Fruit fly (Drosophila melanogaster) whole organism, embryonic: ENCODE measurements around the gene veli.

ENCODE experiments used
- Ada2b ChIP-seq: fragments of 200-800 bp; sonication (Bioruptor generic); IDR thresholded peaks from 2 replicates; pipeline ENCODE4 v1.3.6; 2022; ENCODE audit warnings: missing biosample characterization, missing genetic modification characterization
- Atf6 ChIP-seq: fragments of 200-800 bp; sonication (Bioruptor generic); IDR thresholded peaks from 2 replicates; pipeline ENCODE4 v1.3.6; 2022; ENCODE audit warnings: missing biosample characterization, missing genetic modification characterization
- CG11247 ChIP-seq: fragments of 200-800 bp; sonication (Bioruptor generic); IDR thresholded peaks from 2 replicates; pipeline ENCODE4 v1.3.6; 2022; ENCODE audit warnings: missing biosample characterization, missing genetic modification characterization
- CG13775 ChIP-seq: fragments of 200-800 bp; sonication (Bioruptor generic); optimal IDR thresholded peaks from 3 replicates; lab custom pipeline; 2017; ENCODE audit warnings: missing biosample characterization, mild to moderate bottlenecking, missing genetic modification characterization
- CG14860 ChIP-seq: fragments of 200-800 bp; sonication (Bioruptor generic); IDR thresholded peaks from 3 replicates; pipeline ENCODE4 v1.3.6; 2022; ENCODE audit warnings: missing biosample characterization, missing genetic modification characterization; ENCODE audit not compliant: partially characterized antibody
- CG15073 ChIP-seq: fragments of 200-800 bp; sonication (Bioruptor generic); optimal IDR thresholded peaks from 2 replicates; lab custom pipeline; 2016; ENCODE audit warnings: missing biosample characterization, missing genetic modification characterization
- CG15514 ChIP-seq: fragments of 200-800 bp; sonication (Bioruptor generic); optimal IDR thresholded peaks from 3 replicates; lab custom pipeline; 2017; ENCODE audit warnings: missing biosample characterization, missing genetic modification characterization, mild to moderate bottlenecking, moderate library complexity, missing genetic modification reagents
- CG15601 ChIP-seq: fragments of 200-800 bp; sonication (Bioruptor generic); optimal IDR thresholded peaks from 3 replicates; lab custom pipeline; 2019; ENCODE audit warnings: missing biosample characterization, mild to moderate bottlenecking, missing genetic modification characterization, moderate library complexity
- CG17328 ChIP-seq: fragments of 200-800 bp; sonication (Bioruptor generic); IDR thresholded peaks from 2 replicates; pipeline ENCODE4 v1.3.6; 2022; ENCODE audit warnings: missing biosample characterization, missing genetic modification characterization
- CG17361 ChIP-seq: fragments of 200-800 bp; sonication (Bioruptor generic); IDR thresholded peaks from 3 replicates; pipeline ENCODE4 v1.3.6; 2022; ENCODE audit warnings: missing biosample characterization, missing genetic modification characterization
- CG18011 ChIP-seq: fragments of 200-800 bp; sonication (Bioruptor generic); optimal IDR thresholded peaks from 2 replicates; lab custom pipeline; 2017; ENCODE audit warnings: missing biosample characterization, missing genetic modification characterization, mild to moderate bottlenecking, moderate library complexity, missing genotype
- CG18599 ChIP-seq: fragments of 200-800 bp; sonication (Bioruptor generic); optimal IDR thresholded peaks from 3 replicates; lab custom pipeline; 2017; ENCODE audit warnings: missing biosample characterization, missing genetic modification characterization, mild to moderate bottlenecking, moderate library complexity, missing genetic modification reagents
- CG30020 ChIP-seq: fragments of 200-800 bp; optimal IDR thresholded peaks from 2 replicates; lab custom pipeline; 2019; ENCODE audit warnings: missing biosample characterization, mild to moderate bottlenecking, missing genetic modification characterization, moderate library complexity
- CG3065 ChIP-seq: fragments of 200-800 bp; sonication (Bioruptor generic); optimal IDR thresholded peaks from 2 replicates; lab custom pipeline; 2016; ENCODE audit warnings: missing biosample characterization, missing genetic modification characterization
- CG31365 ChIP-seq: fragments of 200-800 bp; sonication (Bioruptor generic); optimal IDR thresholded peaks from 2 replicates; lab custom pipeline; 2018; ENCODE audit warnings: missing biosample characterization, mild to moderate bottlenecking, missing genetic modification characterization
- CG33213 ChIP-seq: fragments of 200-800 bp; sonication (Bioruptor generic); optimal IDR thresholded peaks from 3 replicates; lab custom pipeline; 2016; ENCODE audit warnings: missing biosample characterization, missing genetic modification characterization
- CG34376 ChIP-seq: fragments of 200-800 bp; sonication (Bioruptor generic); optimal IDR thresholded peaks from 2 replicates; lab custom pipeline; 2018; ENCODE audit warnings: missing biosample characterization, mild to moderate bottlenecking, missing genetic modification characterization
- CG3995 ChIP-seq: fragments of 200-800 bp; sonication (Bioruptor generic); optimal IDR thresholded peaks from 3 replicates; lab custom pipeline; 2016; ENCODE audit warnings: missing biosample characterization, missing genetic modification characterization
- CG43689 ChIP-seq: fragments of 200-800 bp; sonication (Bioruptor generic); IDR thresholded peaks from 2 replicates; pipeline ENCODE4 v1.3.6; 2022; ENCODE audit warnings: missing biosample characterization, missing genetic modification characterization
- CG4854 ChIP-seq: fragments of 200-800 bp; sonication (Bioruptor generic); optimal IDR thresholded peaks from 2 replicates; lab custom pipeline; 2016; ENCODE audit warnings: missing biosample characterization, missing genetic modification characterization, inconsistent platforms
- CG7839 ChIP-seq: fragments of 200-800 bp; sonication (Bioruptor generic); optimal IDR thresholded peaks from 3 replicates; lab custom pipeline; 2018; ENCODE audit warnings: missing biosample characterization, mild to moderate bottlenecking, missing genetic modification characterization, moderate library complexity
- CG9797 ChIP-seq: fragments of 200-800 bp; sonication (Bioruptor generic); optimal IDR thresholded peaks from 3 replicates; lab custom pipeline; 2018; ENCODE audit warnings: missing biosample characterization, mild to moderate bottlenecking, missing genetic modification characterization
- CoRest ChIP-seq: fragments of 200-800 bp; sonication (Bioruptor generic); optimal IDR thresholded peaks from 3 replicates; lab custom pipeline; 2018; ENCODE audit warnings: missing biosample characterization, mild to moderate bottlenecking, missing genetic modification characterization, moderate library complexity
- Dek ChIP-seq: fragments of 200-800 bp; sonication (Bioruptor generic); optimal IDR thresholded peaks from 3 replicates; lab custom pipeline; 2019; ENCODE audit warnings: missing biosample characterization, mild to moderate bottlenecking, missing genetic modification characterization, moderate library complexity
- Dfd ChIP-seq, 2 experiments: fragments of >200 bp; optimal IDR thresholded peaks; 2 replicates each; lab custom pipeline; 2017; ENCODE audit warnings: missing biosample characterization in 2 of 2, missing genetic modification characterization in 2 of 2
- Eip74EF ChIP-seq, 2 experiments: fragments of 200-800 bp in 1 of 2; fragments of >200 bp in 1 of 2; sonication (Bioruptor generic) in 1 of 2; optimal IDR thresholded peaks; 2 replicates each; lab custom pipeline; 2017 to 2019; ENCODE audit warnings: missing biosample characterization in 2 of 2, missing genetic modification characterization in 2 of 2, mild to moderate bottlenecking in 1 of 2, moderate library complexity in 1 of 2
- HmgD ChIP-seq: fragments of 200-800 bp; sonication (Bioruptor generic); optimal IDR thresholded peaks from 3 replicates; lab custom pipeline; 2016; ENCODE audit warnings: missing biosample characterization, missing genetic modification characterization
- Hr39 ChIP-seq: fragments of >200 bp; optimal IDR thresholded peaks from 2 replicates; lab custom pipeline; 2017
- MESR4 ChIP-seq: fragments of 200-800 bp; sonication (Bioruptor generic); optimal IDR thresholded peaks from 2 replicates; lab custom pipeline; 2018; ENCODE audit warnings: missing biosample characterization, mild to moderate bottlenecking, missing genetic modification characterization, moderate library complexity
- Myb ChIP-seq: fragments of 200-800 bp; sonication (Bioruptor generic); optimal IDR thresholded peaks from 2 replicates; lab custom pipeline; 2016; ENCODE audit warnings: missing biosample characterization, missing genetic modification characterization
- Nf-YB ChIP-seq: fragments of 200-800 bp; sonication (Bioruptor generic); optimal IDR thresholded peaks from 3 replicates; lab custom pipeline; 2019; ENCODE audit warnings: missing biosample characterization, mild to moderate bottlenecking, missing genetic modification characterization, moderate library complexity
- Rx ChIP-seq: fragments of 200-800 bp; sonication (Bioruptor generic); IDR thresholded peaks from 2 replicates; pipeline ENCODE4 v1.3.6; 2022; ENCODE audit warnings: missing biosample characterization, missing genetic modification characterization
- Sin3A ChIP-seq: fragments of >200 bp; optimal IDR thresholded peaks from 2 replicates; lab custom pipeline; 2018
- da ChIP-seq: fragments of 200-800 bp; sonication (Bioruptor generic); optimal IDR thresholded peaks from 2 replicates; lab custom pipeline; 2016; ENCODE audit warnings: missing biosample characterization, missing genetic modification characterization
- dmrt11E ChIP-seq: fragments of 200-800 bp; sonication (Bioruptor generic); optimal IDR thresholded peaks from 3 replicates; lab custom pipeline; 2018; ENCODE audit warnings: missing biosample characterization, mild to moderate bottlenecking, missing genetic modification characterization, moderate library complexity
- ems ChIP-seq: fragments of 200-800 bp; sonication (Bioruptor generic); optimal IDR thresholded peaks from 3 replicates; lab custom pipeline; 2016; ENCODE audit warnings: missing biosample characterization, missing genetic modification characterization
- ewg ChIP-seq: fragments of 200-800 bp; sonication (Bioruptor generic); optimal IDR thresholded peaks from 3 replicates; lab custom pipeline; 2017; ENCODE audit warnings: mild to moderate bottlenecking, missing biosample characterization, missing genetic modification reagents, missing genetic modification characterization
- eyg ChIP-seq: fragments of 200-800 bp; sonication (Bioruptor generic); optimal IDR thresholded peaks from 3 replicates; lab custom pipeline; 2016; ENCODE audit warnings: missing biosample characterization, missing genetic modification characterization
- gcm ChIP-seq: fragments of 200-800 bp; sonication (Bioruptor generic); optimal IDR thresholded peaks from 2 replicates; lab custom pipeline; 2019; ENCODE audit warnings: missing biosample characterization, mild to moderate bottlenecking, missing genetic modification characterization, moderate library complexity
- gcm2 ChIP-seq: fragments of 200-800 bp; sonication (Bioruptor generic); optimal IDR thresholded peaks from 2 replicates; lab custom pipeline; 2016; ENCODE audit warnings: missing biosample characterization, missing genetic modification characterization
- jumu ChIP-seq: fragments of 200-800 bp; sonication (Bioruptor generic); optimal IDR thresholded peaks from 3 replicates; lab custom pipeline; 2016; ENCODE audit warnings: missing biosample characterization, missing genetic modification characterization
- kah ChIP-seq: fragments of 200-800 bp; sonication (Bioruptor generic); optimal IDR thresholded peaks from 2 replicates; lab custom pipeline; 2018; ENCODE audit warnings: missing biosample characterization, mild to moderate bottlenecking, missing genetic modification characterization
- kni ChIP-seq: fragments of 200-800 bp; sonication (Bioruptor generic); optimal IDR thresholded peaks from 3 replicates; lab custom pipeline; 2017; ENCODE audit warnings: mild to moderate bottlenecking, missing biosample characterization, missing genetic modification reagents, missing genetic modification characterization
- mam ChIP-seq: fragments of 200-800 bp; sonication (Bioruptor generic); optimal IDR thresholded peaks from 3 replicates; lab custom pipeline; 2016; ENCODE audit warnings: missing biosample characterization, missing genetic modification characterization
- pb ChIP-seq: fragments of 200-800 bp; sonication (Bioruptor generic); optimal IDR thresholded peaks from 3 replicates; lab custom pipeline; 2016; ENCODE audit warnings: missing biosample characterization, missing genetic modification characterization
- pzg ChIP-seq: fragments of 200-800 bp; sonication (Bioruptor generic); optimal IDR thresholded peaks from 3 replicates; lab custom pipeline; 2018; ENCODE audit warnings: missing biosample characterization, mild to moderate bottlenecking, missing genetic modification characterization, moderate library complexity
- slbo ChIP-seq: fragments of 200-800 bp; sonication (Bioruptor generic); IDR thresholded peaks from 2 replicates; pipeline ENCODE4 v1.3.6; 2022; ENCODE audit warnings: missing biosample characterization, missing genetic modification characterization
- tll ChIP-seq, 2 experiments: fragments of 200-800 bp in 1 of 2; fragments of >200 bp in 1 of 2; sonication (Bioruptor generic) in 1 of 2; optimal IDR thresholded peaks; 2 replicates each; lab custom pipeline; 2017 to 2019; ENCODE audit warnings: missing biosample characterization in 2 of 2, missing genetic modification characterization in 2 of 2, mild to moderate bottlenecking in 1 of 2, moderate library complexity in 1 of 2
- vfl ChIP-seq: fragments of 200-800 bp; sonication (Bioruptor generic); optimal IDR thresholded peaks from 2 replicates; lab custom pipeline; 2016; ENCODE audit warnings: missing biosample characterization, missing genetic modification characterization
- zfh2 ChIP-seq: fragments of 200-800 bp; sonication (Bioruptor generic); optimal IDR thresholded peaks from 2 replicates; lab custom pipeline; 2016; ENCODE audit warnings: missing biosample characterization, missing genetic modification characterization

veli gene

dm6 chr3R:25049742-25050517 is 15.5 kb downstream of the veli start (continued):
- TF ChIP-seq Dfd (GFP tag; optimal IDR thresholded peaks at IDR 0.05; lab: Kevin White, UChicago) = no peak
- TF ChIP-seq CG17361 = no peak
- TF ChIP-seq CG15601 (tag; lab: Kevin White, UChicago) = peak; percentile 24
- TF ChIP-seq CG9797 (GFP tag; lab: Kevin White, UChicago) = no peak
- TF ChIP-seq zfh2 (GFP tag; lab: Kevin White, UChicago) = no peak
- no peak for TF ChIP-seq da (GFP tag; lab: Kevin White, UChicago)
- TF ChIP-seq pb = no peak
- TF ChIP-seq kah (GFP tag; lab: Kevin White, UChicago) = peak; percentile 17
- TF ChIP-seq CG34376 (GFP tag; lab: Kevin White, UChicago) = peak; percentile 91
- peak; percentile 27 for TF ChIP-seq gcm2 (GFP tag; lab: Kevin White, UChicago)
- peak; percentile 14 for TF ChIP-seq CoRest (tag; lab: Kevin White, UChicago)
- no peak for TF ChIP-seq CG18599 (GFP tag; lab: Kevin White, UChicago)
- TF ChIP-seq vfl (GFP tag; lab: Kevin White, UChicago) = no peak
- TF ChIP-seq jumu = peak; percentile 17
- TF ChIP-seq CG4854 = no peak
- no peak for TF ChIP-seq ewg (GFP tag; lab: Kevin White, UChicago)
- peak; percentile 10 for TF ChIP-seq HmgD (GFP tag; lab: Kevin White, UChicago)
- TF ChIP-seq Nf-YB (GFP tag; lab: Kevin White, UChicago) = peak; percentile 85

- peak; percentile 36 for TF ChIP-seq CG30020 (tag; lab: Kevin White, UChicago)
- TF ChIP-seq CG15514 (GFP tag; lab: Kevin White, UChicago) = peak; percentile 29
- TF ChIP-seq kni = no peak
- no peak for TF ChIP-seq CG11247 (GFP tag; lab: Robert Waterston, UW)
- TF ChIP-seq MESR4 = no peak
- TF ChIP-seq CG15073 (GFP tag; lab: Kevin White, UChicago) = no peak
- no peak for TF ChIP-seq CG13775
- TF ChIP-seq CG14860 (GFP tag; lab: Robert Waterston, UW) = no peak
- no peak for TF ChIP-seq CG18599 (GFP tag; lab: Kevin White, UChicago)
- TF ChIP-seq Rx = no peak
- no peak for TF ChIP-seq CG7839 (tag; lab: Kevin White, UChicago)
- no peak for TF ChIP-seq gcm (GFP tag; lab: Kevin White, UChicago)
- no peak for TF ChIP-seq CG43689 (GFP tag; lab: Robert Waterston, UW)
- TF ChIP-seq mam = no peak
- TF ChIP-seq slbo = no peak
- no peak for TF ChIP-seq Ada2b (GFP tag; lab: Robert Waterston, UW)
- TF ChIP-seq CG33213 (GFP tag; lab: Kevin White, UChicago) = no peak
- no peak for TF ChIP-seq dmrt11E (tag; lab: Kevin White, UChicago)
- TF ChIP-seq CG31365 (tag; lab: Kevin White, UChicago) = no peak
- no peak for TF ChIP-seq Dek (tag; lab: Kevin White, UChicago)
- TF ChIP-seq CG18011 (GFP tag; lab: Kevin White, UChicago) = no peak
- no peak for TF ChIP-seq tll (GFP tag; optimal IDR thresholded peaks at IDR 0.05; lab: Kevin White, UChicago)
- TF ChIP-seq Myb = peak; percentile 43
- no peak for TF ChIP-seq CG3065
- TF ChIP-seq ems (GFP tag; lab: Kevin White, UChicago) = no peak
- TF ChIP-seq Hr39 (lab: Kevin White, UChicago) = no peak
- no peak for TF ChIP-seq Eip74EF (GFP tag; optimal IDR thresholded peaks at IDR 0.05; lab: Kevin White, UChicago)
- TF ChIP-seq Atf6 (GFP tag; lab: Robert Waterston, UW) = no peak
- no peak for TF ChIP-seq CG17328
- peak; percentile 83 for TF ChIP-seq CG3995 (GFP tag; lab: Kevin White, UChicago)
- peak; percentile 17 for TF ChIP-seq Sin3A (lab: Kevin White, UChicago)
- TF ChIP-seq eyg (GFP tag; lab: Kevin White, UChicago) = no peak
- TF ChIP-seq pzg (GFP tag; lab: Kevin White, UChicago) = peak; percentile 28
Observed at dm6 chr3R:25049383-25049741, 16.0 kb downstream of the veli start, which contains the start of gene CG11791. Gene CG11791 (plus strand): TSS chr3R:25049616.
